Worm (Caenorhabditis elegans) whole organism, late embryonic: ENCODE results near the gene R11H6.5.

Source experiments
- ahr-1 ChIP-seq: sonication (generic microtip); optimal IDR thresholded peaks from 2 replicates; lab custom pipeline; 2016; ENCODE audit warnings: missing genetic modification characterization, missing compliant biosample characterization
- che-1 ChIP-seq: sonication (generic microtip); optimal IDR thresholded peaks from 2 replicates; lab custom pipeline; 2016; ENCODE audit warnings: mild to moderate bottlenecking, missing genetic modification characterization, missing compliant biosample characterization
- elt-2 ChIP-seq: sonication (generic microtip); optimal IDR thresholded peaks from 2 replicates; lab custom pipeline; 2016; ENCODE audit warnings: missing genetic modification reagents, missing genetic modification characterization, missing compliant biosample characterization
- fkh-10 ChIP-seq: fragments of 150-350 bp; optimal IDR thresholded peaks from 2 replicates; lab custom pipeline; 2014; ENCODE audit warnings: missing biosample characterization, missing genetic modification reagents, missing genetic modification characterization
- hlh-30 ChIP-seq: sonication (generic microtip); optimal IDR thresholded peaks from 2 replicates; lab custom pipeline; 2017; ENCODE audit warnings: antibody characterized with exemption, missing genetic modification characterization, missing compliant biosample characterization; ENCODE audit not compliant: insufficient read depth
- npax-4 ChIP-seq: sonication (generic microtip); optimal IDR thresholded peaks from 2 replicates; lab custom pipeline; 2016; ENCODE audit warnings: missing genetic modification characterization, missing compliant biosample characterization
- syd-9 ChIP-seq: sonication (generic microtip); optimal IDR thresholded peaks from 2 replicates; lab custom pipeline; 2016; ENCODE audit warnings: mild to moderate bottlenecking, missing genetic modification characterization, moderate library complexity, missing compliant biosample characterization
- tbx-2 ChIP-seq: sonication (generic microtip); optimal IDR thresholded peaks from 2 replicates; lab custom pipeline; 2016; ENCODE audit warnings: missing genetic modification characterization, missing compliant biosample characterization
- tbx-7 ChIP-seq: sonication (generic microtip); optimal IDR thresholded peaks from 2 replicates; lab custom pipeline; 2016; ENCODE audit warnings: missing genotype, missing genetic modification characterization, missing compliant biosample characterization
- unc-86 ChIP-seq: sonication (generic microtip); optimal IDR thresholded peaks from 2 replicates; lab custom pipeline; 2016; ENCODE audit warnings: missing genetic modification characterization, missing compliant biosample characterization

DNA sequence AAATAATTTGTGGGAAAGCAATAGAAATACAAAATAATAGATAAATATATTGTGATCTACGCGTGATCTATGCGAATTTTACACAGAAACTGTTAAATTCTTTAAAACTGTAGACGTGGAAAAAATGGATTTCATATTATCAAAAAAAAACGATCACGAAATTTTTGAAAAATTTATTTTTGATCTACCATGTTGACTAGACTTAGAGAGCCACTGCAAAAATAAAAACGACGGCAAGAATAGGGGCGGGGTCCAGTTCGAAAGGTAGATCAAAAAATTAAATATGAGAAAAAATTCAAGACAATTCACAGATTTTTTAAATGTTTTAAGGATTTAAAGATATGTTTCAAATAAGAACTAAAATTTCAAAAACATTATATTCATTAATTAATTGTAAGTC is 26.1 kb upstream of the R11H6.5 start:
- TF ChIP-seq unc-86 (tag; lab: Kevin White, UChicago) (no peak), fkh-10 (no peak), ahr-1 (tag; lab: Kevin White, UChicago) (no peak), hlh-30 (tag; lab: Kevin White, UChicago) (no peak), che-1 (no peak), syd-9 (tag; lab: Kevin White, UChicago) (no peak), tbx-7 (no peak), tbx-2 (no peak), npax-4 (tag; lab: Kevin White, UChicago) (no peak), elt-2 (tag; lab: Kevin White, UChicago) (no peak)
